Worm (Caenorhabditis elegans) whole organism, L2 larva: ENCODE data around the gene Y57G11C.14.
"Not testable (repeated sequence)": the region's sequence is repeated elsewhere in the genome, so short reads cannot be mapped to it uniquely, and the experiment has no call there.

Experiments
- C34F6.9 ChIP-seq: fragments of 150-350 bp; optimal IDR thresholded peaks from 2 replicates; lab custom pipeline; 2014; ENCODE audit warnings: missing biosample characterization, missing genetic modification characterization
- F13H6.1 ChIP-seq: sonication (generic microtip); optimal IDR thresholded peaks from 2 replicates; lab custom pipeline; 2016; ENCODE audit warnings: missing genetic modification characterization, missing compliant biosample characterization
- Y55F3AM.14 ChIP-seq: fragments of 200-800 bp; sonication (Bioruptor generic); optimal IDR thresholded peaks from 2 replicates; lab custom pipeline; 2018; ENCODE audit warnings: mild to moderate bottlenecking, missing genetic modification characterization, missing compliant biosample characterization
- alr-1 ChIP-seq: fragments of 150-350 bp; optimal IDR thresholded peaks from 2 replicates; lab custom pipeline; 2014; ENCODE audit warnings: missing biosample characterization, missing genetic modification characterization
- ama-1 ChIP-seq: fragments of 150-350 bp; optimal IDR thresholded peaks from 2 replicates; lab custom pipeline; 2018; ENCODE audit warnings: inconsistent platforms
- blmp-1 ChIP-seq: sonication (generic microtip); optimal IDR thresholded peaks from 2 replicates; lab custom pipeline; 2017; ENCODE audit warnings: missing genetic modification characterization, mild to moderate bottlenecking, missing compliant biosample characterization, antibody characterized with exemption, moderate library complexity; ENCODE audit not compliant: insufficient read depth
- crh-2 ChIP-seq: sonication (generic microtip); optimal IDR thresholded peaks from 2 replicates; lab custom pipeline; 2017; ENCODE audit warnings: missing biosample characterization, missing genetic modification characterization
- elt-1 ChIP-seq: fragments of 150-350 bp; optimal IDR thresholded peaks from 2 replicates; lab custom pipeline; 2014; ENCODE audit warnings: missing biosample characterization, missing genetic modification characterization
- elt-3 ChIP-seq: sonication (generic microtip); optimal IDR thresholded peaks from 2 replicates; lab custom pipeline; 2017; ENCODE audit warnings: missing biosample characterization, missing genetic modification characterization
- fos-1 ChIP-seq: fragments of 150-350 bp; optimal IDR thresholded peaks from 2 replicates; lab custom pipeline; 2014; ENCODE audit warnings: missing biosample characterization, missing genetic modification characterization
- lin-11 ChIP-seq: fragments of 150-350 bp; sonication (generic microtip); optimal IDR thresholded peaks from 2 replicates; lab custom pipeline; 2014; ENCODE audit warnings: missing biosample characterization, missing genetic modification characterization, inconsistent platforms, mixed read lengths
- mbf-1 ChIP-seq: sonication (generic microtip); optimal IDR thresholded peaks from 2 replicates; lab custom pipeline; 2017; ENCODE audit warnings: missing biosample characterization, missing genetic modification characterization
- mdl-1 ChIP-seq, 2 experiments: fragments of 150-350 bp in 1 of 2; sonication (generic microtip) in 1 of 2; optimal IDR thresholded peaks; 2 replicates each; lab custom pipeline; 2017; ENCODE audit warnings: missing biosample characterization in 2 of 2, missing genetic modification characterization in 2 of 2
- nhr-10 ChIP-seq: sonication (generic microtip); optimal IDR thresholded peaks from 2 replicates; lab custom pipeline; 2017; ENCODE audit warnings: missing biosample characterization, missing genetic modification characterization
- nhr-12 ChIP-seq: fragments of 150-350 bp; optimal IDR thresholded peaks from 2 replicates; lab custom pipeline; 2014; ENCODE audit warnings: missing biosample characterization, missing genetic modification characterization
- nhr-21 ChIP-seq: fragments of 150-350 bp; optimal IDR thresholded peaks from 2 replicates; lab custom pipeline; 2014; ENCODE audit warnings: missing biosample characterization, missing genetic modification characterization
- nhr-23 ChIP-seq: fragments of 150-350 bp; optimal IDR thresholded peaks from 2 replicates; lab custom pipeline; 2014; ENCODE audit warnings: missing biosample characterization, missing genetic modification reagents, missing genetic modification characterization
- nhr-6 ChIP-seq: fragments of 150-350 bp; optimal IDR thresholded peaks from 2 replicates; lab custom pipeline; 2014; ENCODE audit warnings: missing biosample characterization, missing genetic modification characterization
- peb-1 ChIP-seq: fragments of 150-350 bp; optimal IDR thresholded peaks from 2 replicates; lab custom pipeline; 2014; ENCODE audit warnings: missing biosample characterization, missing genetic modification characterization
- sem-4 ChIP-seq: fragments of 150-350 bp; optimal IDR thresholded peaks from 2 replicates; lab custom pipeline; 2014; ENCODE audit warnings: missing biosample characterization, missing genetic modification reagents, missing genetic modification characterization
- skn-1 ChIP-seq: sonication (generic microtip); optimal IDR thresholded peaks from 2 replicates; lab custom pipeline; 2017; ENCODE audit warnings: missing biosample characterization, missing genetic modification characterization
- sma-3 ChIP-seq: sonication (generic microtip); optimal IDR thresholded peaks from 2 replicates; lab custom pipeline; 2016; ENCODE audit warnings: missing genetic modification reagents, missing genetic modification characterization, missing compliant biosample characterization
- snpc-4 ChIP-seq: fragments of 150-350 bp; optimal IDR thresholded peaks from 2 replicates; lab custom pipeline; 2014; ENCODE audit warnings: missing biosample characterization, missing genetic modification characterization
- unc-39 ChIP-seq: fragments of 150-350 bp; optimal IDR thresholded peaks from 2 replicates; lab custom pipeline; 2014; ENCODE audit warnings: missing biosample characterization, missing genetic modification characterization
- unc-55 ChIP-seq: fragments of 150-350 bp; sonication (generic microtip); optimal IDR thresholded peaks from 3 replicates; lab custom pipeline; 2014; ENCODE audit warnings: missing biosample characterization, missing genetic modification reagents, missing genetic modification characterization
- unc-62 ChIP-seq: fragments of 150-350 bp; optimal IDR thresholded peaks from 2 replicates; lab custom pipeline; 2014; ENCODE audit warnings: missing biosample characterization, missing genetic modification reagents, missing genetic modification characterization
- ztf-1 ChIP-seq: fragments of 200-800 bp; sonication (Bioruptor generic); conservative IDR thresholded peaks from 2 replicates; pipeline ENCODE4 v1.3.6; 2022; ENCODE audit warnings: missing genetic modification characterization, missing compliant biosample characterization
- ztf-11 ChIP-seq: sonication (generic microtip); optimal IDR thresholded peaks from 2 replicates; lab custom pipeline; 2017; ENCODE audit warnings: missing biosample characterization, missing genetic modification characterization
- ztf-4 ChIP-seq: fragments of 150-350 bp; optimal IDR thresholded peaks from 2 replicates; lab custom pipeline; 2014; ENCODE audit warnings: missing biosample characterization, missing genetic modification characterization

Y57G11C.14 gene

ce11 chrIV:14767693-14768251 is 31.3 kb upstream of the Y57G11C.14 start, which contains the start of the genes mrps-7 and Y57G11C.3 (continued):
- TF ChIP-seq alr-1 (no peak), sma-3 (peak; percentile 93), skn-1 (no peak), blmp-1 (peak; percentile 70), ztf-11 (tag; lab: Kevin White, UChicago) (peak; percentile 55), sem-4 (tag; lab: Kevin White, UChicago) (peak; percentile 71), nhr-23 (tag; lab: Kevin White, UChicago) (no peak), nhr-10 (tag; lab: Kevin White, UChicago) (peak; percentile 47), mbf-1 (tag; lab: Kevin White, UChicago) (no peak), unc-62 (GFP tag; lab: Kevin White, UChicago) (no peak), nhr-21 (peak; percentile 93), elt-3 (tag; lab: Kevin White, UChicago) (no peak), ztf-1 (GFP tag; lab: Robert Waterston, UW) (no peak), C34F6.9 (tag; lab: Kevin White, UChicago) (peak; percentile 97), unc-39 (tag; lab: Kevin White, UChicago) (no peak), lin-11 (tag; lab: Kevin White, UChicago) (peak; percentile 91), crh-2 (tag; lab: Kevin White, UChicago) (peak; percentile 94)

ce11 chrIV:14769218-14769835 is 29.8 kb upstream of the Y57G11C.14 start, which contains the start of gene Y57G11C.43:
Gene Y57G11C.43, plus strand, starts transcription at chrIV:14769441.
- TF ChIP-seq mdl-1 (tag; optimal IDR thresholded peaks at IDR 0.05; lab: Kevin White, UChicago) (no peak), ztf-11 (tag; lab: Kevin White, UChicago) (no peak)

- TF ChIP-seq F13H6.1 (tag; lab: Kevin White, UChicago): no peak
- TF ChIP-seq nhr-23 (tag; lab: Kevin White, UChicago): no peak
- TF ChIP-seq Y55F3AM.14 (GFP tag; lab: Kevin White, UChicago): no peak
- no peak for TF ChIP-seq nhr-6 (tag; lab: Kevin White, UChicago)
Measured at ce11 chrIV:14770663-14771062, 28.4 kb upstream of the Y57G11C.14 start.

ce11 chrIV:14771325-14771724 is 27.8 kb upstream of the Y57G11C.14 start, which contains the start of gene degl-1:
Gene degl-1, minus strand, starts transcription at chrIV:14771425.
- TF ChIP-seq elt-1 (tag; lab: Kevin White, UChicago) (no peak), mbf-1 (tag; lab: Kevin White, UChicago) (no peak), nhr-12 (tag; lab: Kevin White, UChicago) (no peak)

ce11 chrIV:14773280-14774071 is 25.6 kb upstream of the Y57G11C.14 start, which contains the start of gene Y57G11C.36:
Gene Y57G11C.36, minus strand, starts transcription at chrIV:14773781.
- no peak for TF ChIP-seq sma-3
- no peak for TF ChIP-seq ztf-4 (tag; lab: Kevin White, UChicago)
- TF ChIP-seq nhr-23 (tag; lab: Kevin White, UChicago): no peak
- TF ChIP-seq Y55F3AM.14 (GFP tag; lab: Kevin White, UChicago): no peak
- TF ChIP-seq C34F6.9 (tag; lab: Kevin White, UChicago): no peak
- no peak for TF ChIP-seq nhr-21
- TF ChIP-seq nhr-6 (tag; lab: Kevin White, UChicago): no peak
- TF ChIP-seq mdl-1 (tag; optimal IDR thresholded peaks at IDR 0.05; lab: Kevin White, UChicago): no peak
- no peak for TF ChIP-seq nhr-10 (tag; lab: Kevin White, UChicago)
- no peak for TF ChIP-seq F13H6.1 (tag; lab: Kevin White, UChicago)
- TF ChIP-seq unc-55 (GFP tag; lab: Kevin White, UChicago): no peak
- TF ChIP-seq peb-1 (tag; lab: Kevin White, UChicago): no peak
- TF ChIP-seq unc-39 (tag; lab: Kevin White, UChicago): no peak
- TF ChIP-seq ztf-1 (GFP tag; lab: Robert Waterston, UW): no peak
- TF ChIP-seq ama-1: no peak
- TF ChIP-seq elt-1 (tag; lab: Kevin White, UChicago): no peak
- no peak for TF ChIP-seq skn-1
- TF ChIP-seq, all 48 proteins: peak for 0

- not testable (repeated sequence) for TF ChIP-seq nhr-6, snpc-4, fos-1 (tag; lab: Kevin White, UChicago)
- TF ChIP-seq, all 48 proteins: peak for 0; not testable (repeated sequence) for 48
Measured at ce11 chrIV:14774454-14774853, 24.7 kb upstream of the Y57G11C.14 start, which contains the start of gene Y57G11C.51. Gene Y57G11C.51, minus strand, starts transcription at chrIV:14774554.
